Fruit fly (Drosophila melanogaster): ENCODE data around the gene cert.
A peak's percentile ranks its signal among the peaks of the same experiment; 100 is the strongest.

Gene cert

dm6 chr3L:8314788-8315140, 25.1 kb upstream of the cert start (continued):
- peak; percentile 33 for TF ChIP-seq Met (GFP tag; optimal IDR thresholded peaks at IDR 0.05)
- no peak for TF ChIP-seq Hr39 (GFP tag; optimal IDR thresholded peaks at IDR 0.05)
- no peak for TF ChIP-seq pdm3 (GFP tag; optimal IDR thresholded peaks at IDR 0.05)
- TF ChIP-seq CG10669 (GFP tag; optimal IDR thresholded peaks at IDR 0.05): no peak
- TF ChIP-seq CG11762 (GFP tag; optimal IDR thresholded peaks at IDR 0.05; ENCODE audit: insufficient read depth): no peak
- no peak for TF ChIP-seq Ets96B (tag; optimal IDR thresholded peaks at IDR 0.05)
- TF ChIP-seq CG32006 (GFP tag; optimal IDR thresholded peaks at IDR 0.05): no peak
- TF ChIP-seq dac (GFP tag; optimal IDR thresholded peaks at IDR 0.05): no peak
- no peak for TF ChIP-seq net (GFP tag; optimal IDR thresholded peaks at IDR 0.05)
- TF ChIP-seq CG10631 (GFP tag; optimal IDR thresholded peaks at IDR 0.05): no peak
- peak; percentile 46; the same call in 1 of the 2 replicates for TF ChIP-seq CG15336 (GFP tag; IDR thresholded peaks at IDR 0.05)
- TF ChIP-seq CG3919 (GFP tag; optimal IDR thresholded peaks at IDR 0.05): no peak
- TF ChIP-seq spab (GFP tag; optimal IDR thresholded peaks at IDR 0.05): no peak
- TF ChIP-seq CG4318 (GFP tag; optimal IDR thresholded peaks at IDR 0.05): no peak
- TF ChIP-seq CG34406 (GFP tag; optimal IDR thresholded peaks at IDR 0.05): no peak
- no peak for TF ChIP-seq Blimp-1 (GFP tag; optimal IDR thresholded peaks at IDR 0.05)

dm6 chr3L:8312290-8312689, 22.6 kb upstream of the cert start:
- TF ChIP-seq Smox (GFP tag; optimal IDR thresholded peaks at IDR 0.05): no peak
- no peak for TF ChIP-seq CG8119 (GFP tag; IDR thresholded peaks at IDR 0.05)
- TF ChIP-seq acj6 (GFP tag; optimal IDR thresholded peaks at IDR 0.05): no peak
- no peak for TF ChIP-seq CG8319 (GFP tag; optimal IDR thresholded peaks at IDR 0.05)

dm6 chr3L:8308891-8309352, 19.3 kb upstream of the cert start, which contains the start of gene BI-1:
BI-1 (minus strand) TSS chr3L:8308941.
- peak; percentile 39 for TF ChIP-seq Ets96B (tag; optimal IDR thresholded peaks at IDR 0.05)
- TF ChIP-seq CG7368 (GFP tag; optimal IDR thresholded peaks at IDR 0.05): no peak
- TF ChIP-seq topi (GFP tag; optimal IDR thresholded peaks at IDR 0.05): peak; percentile 75
- TF ChIP-seq Smox (GFP tag; optimal IDR thresholded peaks at IDR 0.05): no peak
- TF ChIP-seq Hr39 (GFP tag; optimal IDR thresholded peaks at IDR 0.05): no peak
- peak; percentile 66 for TF ChIP-seq CG3032 (tag; optimal IDR thresholded peaks at IDR 0.05)
- TF ChIP-seq Eip93F (GFP tag; optimal IDR thresholded peaks at IDR 0.05): no peak
- TF ChIP-seq Sox102F (GFP tag; optimal IDR thresholded peaks at IDR 0.05): no peak
- peak; percentile 22; the same call in 1 of the 3 replicates for TF ChIP-seq CG8119 (GFP tag; IDR thresholded peaks at IDR 0.05)
- peak; percentile 16 for TF ChIP-seq fd59A (GFP tag; optimal IDR thresholded peaks at IDR 0.05)
- no peak for TF ChIP-seq Hr4 (GFP tag; optimal IDR thresholded peaks at IDR 0.05)
- peak; percentile 80 for TF ChIP-seq Eip78C (GFP tag)
- TF ChIP-seq CG6854 (GFP tag; optimal IDR thresholded peaks at IDR 0.05): no peak
- no peak for TF ChIP-seq net (GFP tag; optimal IDR thresholded peaks at IDR 0.05)
- peak; percentile 19 for TF ChIP-seq Sox15 (GFP tag; optimal IDR thresholded peaks at IDR 0.05)
- peak; percentile 38 for TF ChIP-seq fd85E (GFP tag; optimal IDR thresholded peaks at IDR 0.05)
- peak; percentile 59 for TF ChIP-seq cyc (GFP tag; optimal IDR thresholded peaks at IDR 0.05)
- TF ChIP-seq CG31627 (GFP tag; optimal IDR thresholded peaks at IDR 0.05): peak; percentile 22
- TF ChIP-seq dac (GFP tag; optimal IDR thresholded peaks at IDR 0.05): no peak
- no peak for TF ChIP-seq fkh (GFP tag; optimal IDR thresholded peaks at IDR 0.05)
- no peak for TF ChIP-seq CG9139 (GFP tag; optimal IDR thresholded peaks at IDR 0.05)
- no peak for TF ChIP-seq CG11294 (GFP tag; IDR thresholded peaks at IDR 0.05)
- peak; percentile 67 for TF ChIP-seq dsx (GFP tag; optimal IDR thresholded peaks at IDR 0.05; ENCODE audit: poor library complexity, severe bottlenecking)
- no peak for TF ChIP-seq CG34406 (GFP tag; optimal IDR thresholded peaks at IDR 0.05)
- TF ChIP-seq CG3919 (GFP tag; optimal IDR thresholded peaks at IDR 0.05): no peak
- TF ChIP-seq CG16779 (tag; optimal IDR thresholded peaks at IDR 0.05): no peak
- TF ChIP-seq CG8632 (GFP tag; optimal IDR thresholded peaks at IDR 0.05): peak; percentile 40
- TF ChIP-seq CG4318 (GFP tag; optimal IDR thresholded peaks at IDR 0.05): no peak
- no peak for TF ChIP-seq spab (GFP tag; optimal IDR thresholded peaks at IDR 0.05)
- TF ChIP-seq Eip75B (GFP tag; optimal IDR thresholded peaks at IDR 0.05): no peak
- no peak for TF ChIP-seq CG10631 (GFP tag; optimal IDR thresholded peaks at IDR 0.05)
- TF ChIP-seq CG32006 (GFP tag; optimal IDR thresholded peaks at IDR 0.05): no peak
- no peak for TF ChIP-seq Gug (GFP tag; IDR thresholded peaks at IDR 0.05)
- no peak for TF ChIP-seq Blimp-1 (GFP tag; optimal IDR thresholded peaks at IDR 0.05)
- peak; percentile 37 for TF ChIP-seq CG6792 (GFP tag; optimal IDR thresholded peaks at IDR 0.05)
- TF ChIP-seq CG11762 (GFP tag; optimal IDR thresholded peaks at IDR 0.05; ENCODE audit: insufficient read depth): peak; percentile 43
- no peak for TF ChIP-seq pdm3 (GFP tag; optimal IDR thresholded peaks at IDR 0.05)
- no peak for TF ChIP-seq CG6163 (GFP tag; IDR thresholded peaks at IDR 0.05)
- peak; percentile 69 for TF ChIP-seq lz (GFP tag; optimal IDR thresholded peaks at IDR 0.05)
- no peak for TF ChIP-seq CG6276 (GFP tag; optimal IDR thresholded peaks at IDR 0.05)
- TF ChIP-seq CG6808 (GFP tag; optimal IDR thresholded peaks at IDR 0.05): peak; percentile 52

All from whole organism, prepupa.